Fruit fly (Drosophila melanogaster) whole organism: ENCODE data around the gene Sgs5bis.

ENCODE experiments used
- pan ChIP-seq: fragments of >200 bp; optimal IDR thresholded peaks from 2 replicates; lab custom pipeline; 2017
- psq ChIP-seq: fragments of >200 bp; optimal IDR thresholded peaks from 2 replicates; lab custom pipeline; 2017

dm6 chr3R:17594086-17594485, at the start of gene Sgs5bis:
- no peak for TF ChIP-seq pan (lab: Kevin White, UChicago)
- TF ChIP-seq psq = no peak
